Fruit fly (Drosophila melanogaster): ENCODE data around the gene Rhau.

The Rhau gene

dm6 chr2L:20758847-20759465 is 1.2 kb upstream of the Rhau start (continued):
- TF ChIP-seq H15 (GFP tag; IDR thresholded peaks at IDR 0.05) (no peak), crc (GFP tag; optimal IDR thresholded peaks at IDR 0.05) (peak; percentile 46), HmgZ (tag; optimal IDR thresholded peaks at IDR 0.05) (peak; percentile 31), dpn (GFP tag; optimal IDR thresholded peaks at IDR 0.05) (peak; percentile 56 to 59), peb (GFP tag; IDR thresholded peaks at IDR 0.05) (peak; percentile 44; the same call in 1 of the 2 replicates), CG11723 (GFP tag; optimal IDR thresholded peaks at IDR 0.05) (no peak), HLHmδ (GFP tag; optimal IDR thresholded peaks at IDR 0.05) (no peak), z (GFP tag; IDR thresholded peaks at IDR 0.05) (no peak), CG10366 (GFP tag; IDR thresholded peaks at IDR 0.05) (peak; percentile 59; the same call in 1 of the 2 replicates), hb (GFP tag; IDR thresholded peaks at IDR 0.05; ENCODE audit: partially characterized antibody) (no peak), wor (GFP tag; IDR thresholded peaks at IDR 0.05) (no peak), trh (GFP tag; optimal IDR thresholded peaks at IDR 0.05) (no peak), CG18599 (GFP tag; optimal IDR thresholded peaks at IDR 0.05) (peak; percentile 89), kah (GFP tag; optimal IDR thresholded peaks at IDR 0.05) (peak; percentile 49), slp2 (GFP tag; optimal IDR thresholded peaks at IDR 0.05) (peak; percentile 58), scrt (GFP tag; optimal IDR thresholded peaks at IDR 0.05) (peak; percentile 78), ro (GFP tag; IDR thresholded peaks at IDR 0.05) (0 out of 2 replicates have a peak, but pooled peaks have one; percentile 18), az2 (GFP tag; optimal IDR thresholded peaks at IDR 0.05) (peak; percentile 50), Hsf (GFP tag; optimal IDR thresholded peaks at IDR 0.05) (peak; percentile 46), CG32767 (GFP tag; IDR thresholded peaks at IDR 0.05) (no peak), wek (GFP tag; optimal IDR thresholded peaks at IDR 0.05) (no peak), CG31224 (GFP tag; IDR thresholded peaks at IDR 0.05) (peak; percentile 64; the same call in 1 of the 2 replicates), ttk (GFP tag; IDR thresholded peaks at IDR 0.05) (no peak), CG10543 (GFP tag; optimal IDR thresholded peaks at IDR 0.05) (peak; percentile 25), Hmr (GFP tag; optimal IDR thresholded peaks at IDR 0.05) (peak; percentile 73), ATbp (GFP tag; optimal IDR thresholded peaks at IDR 0.05) (peak; percentile 43), sim (GFP tag; IDR thresholded peaks at IDR 0.05) (no peak), CG6854 (GFP tag; optimal IDR thresholded peaks at IDR 0.05) (peak; percentile 71), ac (GFP tag; optimal IDR thresholded peaks at IDR 0.05) (no peak), Ada2b (GFP tag; IDR thresholded peaks at IDR 0.05) (peak; percentile 84), CG8924 (tag; optimal IDR thresholded peaks at IDR 0.05) (peak; percentile 48), pzg (GFP tag; optimal IDR thresholded peaks at IDR 0.05) (no peak), CG1832 (GFP tag; optimal IDR thresholded peaks at IDR 0.05) (no peak), Meics (GFP tag; optimal IDR thresholded peaks at IDR 0.05) (peak; percentile 88), CG15479 (GFP tag; optimal IDR thresholded peaks at IDR 0.05) (no peak), CrebB (tag; optimal IDR thresholded peaks at IDR 0.05) (no peak), eyg (GFP tag; optimal IDR thresholded peaks at IDR 0.05) (peak; percentile 34), Myb (GFP tag; optimal IDR thresholded peaks at IDR 0.05) (peak; percentile 19), Ets97D (GFP tag; optimal IDR thresholded peaks at IDR 0.05) (peak; percentile 36), ato (GFP tag; IDR thresholded peaks at IDR 0.05; ENCODE audit: partially characterized antibody) (no peak), twi (tag; optimal IDR thresholded peaks at IDR 0.05) (peak; percentile 1), btn (GFP tag; optimal IDR thresholded peaks at IDR 0.05) (peak; percentile 1), al (GFP tag; IDR thresholded peaks at IDR 0.05) (peak; percentile 81), CG9609 (GFP tag; optimal IDR thresholded peaks at IDR 0.05) (peak; percentile 31), kay (GFP tag; optimal IDR thresholded peaks at IDR 0.05) (peak; percentile 41), zfh2 (GFP tag; optimal IDR thresholded peaks at IDR 0.05) (peak; percentile 57), nmo (GFP tag; optimal IDR thresholded peaks at IDR 0.05) (peak; percentile 30), CG7357 (GFP tag; IDR thresholded peaks at IDR 0.05) (peak; percentile 67; the same call in 2 of the 3 replicates), Optix (GFP tag; IDR thresholded peaks at IDR 0.05) (no peak), ranshi (GFP tag; IDR thresholded peaks at IDR 0.05) (peak; percentile 80)

Data from whole organism, embryonic.